Worm (Caenorhabditis elegans) whole organism, young adult: ENCODE measurements around the gene col-98.

Experiments
- F10E7.11 ChIP-seq: sonication (generic microtip); optimal IDR thresholded peaks from 2 replicates; lab custom pipeline; 2017; ENCODE audit warnings: mild to moderate bottlenecking, missing genetic modification characterization, moderate library complexity, missing compliant biosample characterization
- K12H6.12 ChIP-seq: fragments of 200-800 bp; sonication (Bioruptor generic); optimal IDR thresholded peaks from 2 replicates; lab custom pipeline; 2018; ENCODE audit warnings: mild to moderate bottlenecking, missing genetic modification characterization, missing compliant biosample characterization
- ceh-40 ChIP-seq: fragments of 200-800 bp; sonication (Bioruptor generic); IDR thresholded peaks from 2 replicates; pipeline ENCODE4 v1.3.6; 2022; ENCODE audit warnings: missing genetic modification characterization, missing compliant biosample characterization
- lag-1 ChIP-seq: fragments of 200-800 bp; sonication (Bioruptor generic); IDR thresholded peaks from 2 replicates; pipeline ENCODE4 v1.3.6; 2022; ENCODE audit warnings: missing genetic modification reagents, missing genetic modification characterization, missing compliant biosample characterization
- tbp1 ChIP-seq: fragments of 200-800 bp; sonication (Bioruptor generic); optimal IDR thresholded peaks from 2 replicates; lab custom pipeline; 2018; ENCODE audit warnings: mild to moderate bottlenecking, missing genetic modification characterization, missing compliant biosample characterization
- tlf-1 ChIP-seq: fragments of 200-800 bp; sonication (Bioruptor generic); optimal IDR thresholded peaks from 2 replicates; lab custom pipeline; 2018; ENCODE audit warnings: mild to moderate bottlenecking, missing genetic modification characterization, missing compliant biosample characterization
- unc-130 ChIP-seq: sonication (generic microtip); optimal IDR thresholded peaks from 2 replicates; lab custom pipeline; 2016; ENCODE audit warnings: missing genetic modification reagents, missing genetic modification characterization, missing compliant biosample characterization
- unc-62 ChIP-seq: fragments of 150-350 bp; optimal IDR thresholded peaks from 2 replicates; lab custom pipeline; 2014; ENCODE audit warnings: missing biosample characterization, missing genetic modification reagents, missing genetic modification characterization
- ztf-25 ChIP-seq: fragments of 200-800 bp; sonication (Bioruptor generic); IDR thresholded peaks from 2 replicates; pipeline ENCODE4 v1.3.6; 2022; ENCODE audit warnings: missing genetic modification reagents, missing genetic modification characterization, missing compliant biosample characterization

DNA sequence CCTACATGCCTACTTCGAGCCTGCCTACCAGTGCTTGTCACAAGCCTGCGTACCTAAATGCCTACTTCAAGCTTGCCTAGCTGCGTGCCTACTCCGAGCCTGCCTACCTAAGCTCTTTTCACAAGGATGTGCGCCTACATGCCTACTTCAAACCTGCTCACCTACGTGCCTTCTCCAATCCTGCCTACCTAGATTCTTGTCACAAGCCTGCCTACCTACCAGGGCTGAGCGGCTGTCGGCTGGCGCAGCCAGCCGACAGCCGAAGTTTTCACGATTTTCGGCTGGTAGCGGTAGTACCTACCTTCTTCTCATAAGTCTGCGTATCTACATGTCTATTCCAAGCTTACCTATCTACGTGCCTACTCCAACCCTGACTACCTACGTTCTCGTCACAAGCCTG is 42.9 kb downstream of the col-98 start:
- TF ChIP-seq F10E7.11 (tag; lab: Kevin White, UChicago) (no peak), tlf-1 (no peak), lag-1 (GFP tag; lab: Robert Waterston, UW) (no peak), K12H6.12 (no peak), ztf-25 (GFP tag; lab: Robert Waterston, UW) (no peak), unc-130 (GFP tag; lab: Kevin White, UChicago) (no peak), unc-62 (GFP tag; lab: Kevin White, UChicago) (no peak), ceh-40 (GFP tag; lab: Robert Waterston, UW) (no peak), tbp1 (GFP tag; lab: Kevin White, UChicago) (no peak)
